Worm (Caenorhabditis elegans) whole organism, mixed stage, embryonic: ENCODE data around the gene Y116A8C.10.

Experiments used
- blmp-1 ChIP-seq: fragments of 150-350 bp; optimal IDR thresholded peaks from 2 replicates; lab custom pipeline; 2014; ENCODE audit warnings: missing biosample characterization, missing genetic modification characterization
- ceh-43 ChIP-seq: fragments of 200-800 bp; sonication (Bioruptor generic); optimal IDR thresholded peaks from 2 replicates; lab custom pipeline; 2018; ENCODE audit warnings: mild to moderate bottlenecking, missing genetic modification characterization, moderate library complexity, missing compliant biosample characterization
- flh-1 ChIP-seq: fragments of 200-800 bp; sonication (Bioruptor generic); optimal IDR thresholded peaks from 2 replicates; lab custom pipeline; 2018; ENCODE audit warnings: mild to moderate bottlenecking, missing genetic modification characterization, moderate library complexity, missing compliant biosample characterization
- lin-13 ChIP-seq: fragments of 150-350 bp; optimal IDR thresholded peaks from 2 replicates; lab custom pipeline; 2014; ENCODE audit warnings: missing biosample characterization, missing genetic modification characterization
- mep-1 ChIP-seq: fragments of 150-350 bp; optimal IDR thresholded peaks from 2 replicates; lab custom pipeline; 2017; ENCODE audit warnings: missing biosample characterization, missing genetic modification reagents, missing genetic modification characterization, inconsistent platforms
- nhr-12 ChIP-seq: fragments of 150-350 bp; optimal IDR thresholded peaks from 2 replicates; lab custom pipeline; 2014; ENCODE audit warnings: missing biosample characterization, missing genetic modification characterization
- nhr-76 ChIP-seq: sonication (generic microtip); optimal IDR thresholded peaks from 2 replicates; lab custom pipeline; 2017; ENCODE audit warnings: missing biosample characterization, missing genetic modification characterization
- pha-4 ChIP-seq: fragments of 150-350 bp; optimal IDR thresholded peaks from 2 replicates; lab custom pipeline; 2018; ENCODE audit warnings: missing biosample characterization, missing genetic modification reagents, missing genetic modification characterization
- snpc-4 ChIP-seq: fragments of 150-350 bp; optimal IDR thresholded peaks from 2 replicates; lab custom pipeline; 2014; ENCODE audit warnings: missing biosample characterization, missing genetic modification characterization
- tbx-8 ChIP-seq: fragments of 200-800 bp; sonication (Bioruptor generic); optimal IDR thresholded peaks from 2 replicates; lab custom pipeline; 2018; ENCODE audit warnings: mild to moderate bottlenecking, missing genetic modification characterization, moderate library complexity, missing compliant biosample characterization
- unc-39 ChIP-seq: fragments of 150-350 bp; optimal IDR thresholded peaks from 2 replicates; lab custom pipeline; 2014; ENCODE audit warnings: missing biosample characterization, missing genetic modification characterization

ce11 chrIV:16915751-16916150 is 23.1 kb downstream of the Y116A8C.10 start, which contains the start of gene Y116A8C.3:
- TF ChIP-seq unc-39 (tag; lab: Kevin White, UChicago), result no peak
- TF ChIP-seq tbx-8 (GFP tag; lab: Kevin White, UChicago), result no peak
- TF ChIP-seq nhr-76 (tag; lab: Kevin White, UChicago), result no peak
- no peak for TF ChIP-seq nhr-12 (tag; lab: Kevin White, UChicago)
- no peak for TF ChIP-seq snpc-4 (tag; lab: Kevin White, UChicago)
- no peak for TF ChIP-seq pha-4 (tag; lab: Kevin White, UChicago)
- no peak for TF ChIP-seq mep-1 (tag; lab: Kevin White, UChicago)
- no peak for TF ChIP-seq blmp-1
- no peak for TF ChIP-seq ceh-43 (GFP tag; lab: Kevin White, UChicago)
- TF ChIP-seq flh-1 (GFP tag; lab: Kevin White, UChicago), result no peak
- TF ChIP-seq lin-13 (tag; lab: Kevin White, UChicago), result no peak
